Worm (Caenorhabditis elegans) whole organism, L3 larva: ENCODE data around the gene F22F4.5.

Source experiments
- R02D3.7 ChIP-seq: fragments of 150-350 bp; optimal IDR thresholded peaks from 2 replicates; lab custom pipeline; 2014; ENCODE audit warnings: missing biosample characterization, missing genetic modification characterization
- ama-1 ChIP-seq: fragments of 150-350 bp; optimal IDR thresholded peaks from 2 replicates; lab custom pipeline; 2018
- ceh-16 ChIP-seq: sonication (generic microtip); optimal IDR thresholded peaks from 2 replicates; lab custom pipeline; 2017; ENCODE audit warnings: missing biosample characterization, missing genetic modification characterization
- ceh-82 ChIP-seq: fragments of 150-350 bp; optimal IDR thresholded peaks from 2 replicates; lab custom pipeline; 2014; ENCODE audit warnings: missing biosample characterization, missing genetic modification characterization
- daf-12 ChIP-seq: fragments of 150-350 bp; optimal IDR thresholded peaks from 2 replicates; lab custom pipeline; 2014; ENCODE audit warnings: missing biosample characterization, missing genetic modification reagents, missing genetic modification characterization
- egl-27 ChIP-seq: sonication (generic microtip); optimal IDR thresholded peaks from 4 replicates; lab custom pipeline; 2017; ENCODE audit warnings: missing biosample characterization, missing genetic modification reagents, missing genetic modification characterization
- egl-5 ChIP-seq: fragments of 150-350 bp; optimal IDR thresholded peaks from 2 replicates; lab custom pipeline; 2017; ENCODE audit warnings: missing biosample characterization, missing genetic modification reagents, missing genetic modification characterization, inconsistent platforms
- elt-1 ChIP-seq: fragments of 150-350 bp; optimal IDR thresholded peaks from 2 replicates; lab custom pipeline; 2014; ENCODE audit warnings: missing biosample characterization, missing genetic modification characterization
- elt-2 ChIP-seq: sonication (generic microtip); optimal IDR thresholded peaks from 2 replicates; lab custom pipeline; 2016; ENCODE audit warnings: missing genetic modification reagents, mild to moderate bottlenecking, missing genetic modification characterization, missing compliant biosample characterization
- elt-3 ChIP-seq, 3 experiments: fragments of 150-350 bp in 1 of 3; sonication (generic microtip) in 2 of 3; optimal IDR thresholded peaks; 2 replicates in 2 of 3; 4 replicates in 1 of 3; lab custom pipeline; 2014 to 2017; ENCODE audit warnings: missing biosample characterization in 3 of 3, missing genetic modification characterization in 3 of 3
- eor-1 ChIP-seq, 2 experiments: fragments of 150-350 bp; optimal IDR thresholded peaks; 2 replicates each; lab custom pipeline; 2014 to 2018; ENCODE audit warnings: missing biosample characterization in 2 of 2, missing genetic modification characterization in 2 of 2
- fkh-10 ChIP-seq: sonication (generic microtip); optimal IDR thresholded peaks from 2 replicates; lab custom pipeline; 2017; ENCODE audit warnings: missing biosample characterization, missing genetic modification reagents, missing genetic modification characterization
- fkh-2 ChIP-seq: fragments of 150-350 bp; optimal IDR thresholded peaks from 2 replicates; lab custom pipeline; 2014; ENCODE audit warnings: missing biosample characterization, missing genetic modification reagents, missing genetic modification characterization
- fos-1 ChIP-seq: fragments of 150-350 bp; optimal IDR thresholded peaks from 2 replicates; lab custom pipeline; 2014; ENCODE audit warnings: missing biosample characterization, missing genetic modification characterization
- mdl-1 ChIP-seq: fragments of 150-350 bp; optimal IDR thresholded peaks from 2 replicates; lab custom pipeline; 2014; ENCODE audit warnings: missing biosample characterization, missing genetic modification characterization
- mml-1 ChIP-seq: fragments of 150-350 bp; sonication (generic microtip); optimal IDR thresholded peaks from 3 replicates; lab custom pipeline; 2014; ENCODE audit warnings: missing biosample characterization, missing genetic modification characterization
- nhr-11 ChIP-seq: fragments of 150-350 bp; optimal IDR thresholded peaks from 2 replicates; lab custom pipeline; 2014; ENCODE audit warnings: missing biosample characterization, missing genetic modification characterization
- nhr-12 ChIP-seq: fragments of 150-350 bp; optimal IDR thresholded peaks from 2 replicates; lab custom pipeline; 2014; ENCODE audit warnings: missing biosample characterization, missing genetic modification characterization
- nhr-23 ChIP-seq: fragments of 150-350 bp; optimal IDR thresholded peaks from 2 replicates; lab custom pipeline; 2014; ENCODE audit warnings: missing biosample characterization, missing genetic modification reagents, missing genetic modification characterization
- nhr-237 ChIP-seq: fragments of 150-350 bp; optimal IDR thresholded peaks from 2 replicates; lab custom pipeline; 2014; ENCODE audit warnings: missing biosample characterization, missing genetic modification characterization
- nhr-25 ChIP-seq: sonication (generic microtip); optimal IDR thresholded peaks from 2 replicates; lab custom pipeline; 2017; ENCODE audit warnings: missing biosample characterization, missing genetic modification characterization
- nhr-43 ChIP-seq: sonication (generic microtip); optimal IDR thresholded peaks from 2 replicates; lab custom pipeline; 2016; ENCODE audit warnings: mild to moderate bottlenecking, missing genetic modification characterization, missing compliant biosample characterization; ENCODE audit not compliant: poor library complexity, severe bottlenecking
- nhr-67 ChIP-seq: fragments of 150-350 bp; optimal IDR thresholded peaks from 2 replicates; lab custom pipeline; 2014; ENCODE audit warnings: missing biosample characterization, missing genetic modification characterization
- nhr-76 ChIP-seq: fragments of 150-350 bp; sonication (generic microtip); optimal IDR thresholded peaks from 5 replicates; lab custom pipeline; 2014; ENCODE audit warnings: missing biosample characterization, missing genetic modification characterization
- nhr-77 ChIP-seq: fragments of 150-350 bp; optimal IDR thresholded peaks from 2 replicates; lab custom pipeline; 2014; ENCODE audit warnings: missing biosample characterization, missing genetic modification characterization
- pha-4 ChIP-seq: fragments of 150-350 bp; optimal IDR thresholded peaks from 2 replicates; lab custom pipeline; 2014; ENCODE audit warnings: missing biosample characterization, missing genetic modification reagents, missing genetic modification characterization
- sea-2 ChIP-seq: fragments of 150-350 bp; sonication (generic microtip); optimal IDR thresholded peaks from 4 replicates; lab custom pipeline; 2014; ENCODE audit warnings: missing biosample characterization, missing genetic modification reagents, missing genetic modification characterization
- snpc-4 ChIP-seq: fragments of 150-350 bp; optimal IDR thresholded peaks from 2 replicates; lab custom pipeline; 2014; ENCODE audit warnings: missing biosample characterization, missing genetic modification characterization
- tbx-2 ChIP-seq: sonication (generic microtip); optimal IDR thresholded peaks from 2 replicates; lab custom pipeline; 2016; ENCODE audit warnings: mild to moderate bottlenecking, missing genetic modification characterization, missing compliant biosample characterization
- unc-39 ChIP-seq: sonication (generic microtip); optimal IDR thresholded peaks from 4 replicates; lab custom pipeline; 2017; ENCODE audit warnings: missing biosample characterization, missing genetic modification characterization
- unc-62 ChIP-seq: fragments of 150-350 bp; sonication (generic microtip); optimal IDR thresholded peaks from 4 replicates; lab custom pipeline; 2014; ENCODE audit warnings: missing biosample characterization, missing genetic modification reagents, missing genetic modification characterization
- zag-1 ChIP-seq: fragments of 150-350 bp; optimal IDR thresholded peaks from 2 replicates; lab custom pipeline; 2014; ENCODE audit warnings: missing biosample characterization, missing genetic modification characterization
- ztf-11 ChIP-seq: fragments of 150-350 bp; optimal IDR thresholded peaks from 2 replicates; lab custom pipeline; 2014; ENCODE audit warnings: missing biosample characterization, missing genetic modification characterization
- ztf-4 ChIP-seq: fragments of 150-350 bp; optimal IDR thresholded peaks from 2 replicates; lab custom pipeline; 2014; ENCODE audit warnings: missing biosample characterization, missing genetic modification characterization

The F22F4.5 gene

ce11 chrX:6022469-6022868, 29.8 kb upstream of the F22F4.5 start, which contains the start of gene lelo-3:
Gene lelo-3 (minus strand): TSS chrX:6022569.
- TF ChIP-seq ama-1 (no peak), elt-3 (tag; optimal IDR thresholded peaks at IDR 0.05; lab: Kevin White, UChicago) (no peak), sea-2 (GFP tag; lab: Kevin White, UChicago) (no peak), R02D3.7 (tag; lab: Kevin White, UChicago) (no peak)
- TF ChIP-seq, all 47 proteins: peak for 0

- no peak for TF ChIP-seq nhr-12 (tag; lab: Kevin White, UChicago)
- no peak for TF ChIP-seq tbx-2 (tag; lab: Kevin White, UChicago)
- TF ChIP-seq nhr-43 (tag; lab: Kevin White, UChicago), result no peak
- no peak for TF ChIP-seq zag-1
- no peak for TF ChIP-seq nhr-11 (tag; lab: Kevin White, UChicago)
- TF ChIP-seq unc-39 (tag; lab: Kevin White, UChicago), result no peak
- TF ChIP-seq egl-27 (tag; lab: Kevin White, UChicago), result no peak
- TF ChIP-seq snpc-4, result no peak
- TF ChIP-seq mml-1 (tag; lab: Kevin White, UChicago), result no peak
- TF ChIP-seq R02D3.7 (tag; lab: Kevin White, UChicago), result no peak
- no peak for TF ChIP-seq ceh-82 (tag; lab: Kevin White, UChicago)
Observed at ce11 chrX:6020782-6021181, 28.1 kb upstream of the F22F4.5 start.

- TF ChIP-seq zag-1 (no peak), nhr-237 (tag; lab: Kevin White, UChicago) (no peak), elt-1 (tag; lab: Kevin White, UChicago) (no peak), egl-5 (no peak), tbx-2 (tag; lab: Kevin White, UChicago) (no peak), nhr-25 (tag; lab: Kevin White, UChicago) (no peak), nhr-77 (tag; lab: Kevin White, UChicago) (no peak), fos-1 (no peak), ztf-11 (no peak), daf-12 (tag; lab: Kevin White, UChicago) (no peak), elt-2 (no peak), unc-62 (no peak), fkh-2 (tag; lab: Kevin White, UChicago) (no peak), unc-39 (tag; lab: Kevin White, UChicago) (no peak), fkh-10 (GFP tag; lab: Kevin White, UChicago) (no peak)
Observed at ce11 chrX:6019886-6020469, 27.3 kb upstream of the F22F4.5 start, which contains the start of gene C09B8.4. Gene C09B8.4 (minus strand): TSS chrX:6019936.

ce11 chrX:6015096-6015495, 22.4 kb upstream of the F22F4.5 start, which contains the start of gene C09B8.8:
Gene C09B8.8 (plus strand): TSS chrX:6015492.
- TF ChIP-seq ceh-82 (tag; lab: Kevin White, UChicago) (no peak), pha-4 (tag; lab: Kevin White, UChicago) (peak; percentile 81)
- TF ChIP-seq, all 47 proteins: peak for 1

ce11 chrX:6010573-6010972, 17.9 kb upstream of the F22F4.5 start, which contains the start of gene C09B8.3:
Gene C09B8.3 (minus strand): TSS chrX:6010673.
- TF ChIP-seq nhr-23 (tag; lab: Kevin White, UChicago), result no peak
- no peak for TF ChIP-seq eor-1 (tag; optimal IDR thresholded peaks at IDR 0.05; lab: Kevin White, UChicago)
- no peak for TF ChIP-seq mdl-1 (tag; lab: Kevin White, UChicago)
- TF ChIP-seq ceh-16 (tag; lab: Kevin White, UChicago), result no peak
- no peak for TF ChIP-seq ztf-4 (tag; lab: Kevin White, UChicago)
- TF ChIP-seq nhr-67 (tag; lab: Kevin White, UChicago), result no peak
- no peak for TF ChIP-seq sea-2 (GFP tag; lab: Kevin White, UChicago)
- no peak for TF ChIP-seq nhr-76 (tag; lab: Kevin White, UChicago)
- TF ChIP-seq R02D3.7 (tag; lab: Kevin White, UChicago), result no peak
- TF ChIP-seq ama-1, result no peak
- no peak for TF ChIP-seq daf-12 (tag; lab: Kevin White, UChicago)
- TF ChIP-seq zag-1, result no peak
